Worm (Caenorhabditis elegans) whole organism, L3 larva: Measurements from ENCODE around the gene Y59A8B.24.

Experiments used
- R02D3.7 ChIP-seq: fragments of 150-350 bp; optimal IDR thresholded peaks from 2 replicates; lab custom pipeline; 2014; ENCODE audit warnings: missing biosample characterization, missing genetic modification characterization
- ama-1 ChIP-seq: fragments of 150-350 bp; optimal IDR thresholded peaks from 2 replicates; lab custom pipeline; 2018
- egl-27 ChIP-seq: sonication (generic microtip); optimal IDR thresholded peaks from 4 replicates; lab custom pipeline; 2017; ENCODE audit warnings: missing biosample characterization, missing genetic modification reagents, missing genetic modification characterization
- nhr-237 ChIP-seq: fragments of 150-350 bp; optimal IDR thresholded peaks from 2 replicates; lab custom pipeline; 2014; ENCODE audit warnings: missing biosample characterization, missing genetic modification characterization
- nhr-28 ChIP-seq: fragments of 150-350 bp; optimal IDR thresholded peaks from 2 replicates; lab custom pipeline; 2014; ENCODE audit warnings: missing biosample characterization, missing genetic modification characterization
- unc-62 ChIP-seq: fragments of 150-350 bp; sonication (generic microtip); optimal IDR thresholded peaks from 4 replicates; lab custom pipeline; 2014; ENCODE audit warnings: missing biosample characterization, missing genetic modification reagents, missing genetic modification characterization

- no peak for TF ChIP-seq R02D3.7 (tag; lab: Kevin White, UChicago)
- TF ChIP-seq nhr-28 (tag; lab: Kevin White, UChicago): no peak
- TF ChIP-seq unc-62 (GFP tag; lab: Kevin White, UChicago): no peak
- no peak for TF ChIP-seq nhr-237 (tag; lab: Kevin White, UChicago)
- no peak for TF ChIP-seq egl-27 (tag; lab: Kevin White, UChicago)
- no peak for TF ChIP-seq ama-1 (lab: Kevin White, UChicago)
Observed at ce11 chrV:17979789-17980188, 28.0 kb downstream of the Y59A8B.24 start, which contains the start of gene snx-6.
